Worm (Caenorhabditis elegans): Measurements from ENCODE around the gene let-653.

ce11 chrIV:11871083-11871482 lies 14.3 kb upstream of the let-653 start:
- TF ChIP-seq pha-2 (tag; optimal IDR thresholded peaks at IDR 0.05) (no peak), K09A11.1 (tag; optimal IDR thresholded peaks at IDR 0.05; ENCODE audit: insufficient read depth) (no peak), C08G9.2 (tag; optimal IDR thresholded peaks at IDR 0.05) (peak; percentile 57), K02D7.2 (tag; optimal IDR thresholded peaks at IDR 0.05) (no peak), fkh-10 (GFP tag; optimal IDR thresholded peaks at IDR 0.05) (no peak), nhr-11 (tag; optimal IDR thresholded peaks at IDR 0.05) (no peak), fkh-6 (tag; optimal IDR thresholded peaks at IDR 0.05) (no peak), ama-1 (optimal IDR thresholded peaks at IDR 0.05) (no peak), pag-3 (tag; optimal IDR thresholded peaks at IDR 0.05; ENCODE audit: borderline replicate concordance) (no peak), pat-9 (tag; optimal IDR thresholded peaks at IDR 0.05) (no peak)

All from whole organism, late embryonic.